Fruit fly (Drosophila melanogaster) S2 (cell line): ENCODE measurements around the gene Snx6.

Experiments
- CG8478 ChIP-seq: fragments of >200 bp; optimal IDR thresholded peaks from 2 replicates; lab custom pipeline; 2018
- CTCF ChIP-seq, 2 experiments: fragments of >200 bp; optimal IDR thresholded peaks; 2 replicates each; lab custom pipeline; 2018

- TF ChIP-seq CG8478 (lab: Kevin White, UChicago): no peak
- TF ChIP-seq CTCF (optimal IDR thresholded peaks at IDR 0.05; lab: Kevin White, UChicago): no peak
Measured at dm6 chr2L:8215259-8215929, 5.1 kb downstream of the Snx6 start, which contains the start of gene CG8349.
